Worm (Caenorhabditis elegans) whole organism, L4 larva: ENCODE data around the gene Y57E12AR.1.

Experiments
- F10B5.3 ChIP-seq: sonication (generic microtip); optimal IDR thresholded peaks from 2 replicates; lab custom pipeline; 2016; ENCODE audit warnings: mild to moderate bottlenecking, missing genetic modification characterization, missing compliant biosample characterization
- ceh-62 ChIP-seq: sonication (generic microtip); optimal IDR thresholded peaks from 2 replicates; lab custom pipeline; 2017; ENCODE audit warnings: missing biosample characterization, missing genetic modification characterization
- dmd-6 ChIP-seq: fragments of 200-800 bp; sonication (Bioruptor generic); IDR thresholded peaks from 2 replicates; pipeline ENCODE4 v1.3.6; 2022; ENCODE audit warnings: missing genetic modification reagents, missing genetic modification characterization, missing compliant biosample characterization
- dpl-1 ChIP-seq: fragments of 150-350 bp; optimal IDR thresholded peaks from 2 replicates; lab custom pipeline; 2014; ENCODE audit warnings: missing biosample characterization, missing genetic modification reagents, missing genetic modification characterization
- egl-27 ChIP-seq: sonication (generic microtip); optimal IDR thresholded peaks from 3 replicates; lab custom pipeline; 2017; ENCODE audit warnings: missing biosample characterization, missing genetic modification reagents, missing genetic modification characterization
- fos-1 ChIP-seq: fragments of 150-350 bp; optimal IDR thresholded peaks from 2 replicates; lab custom pipeline; 2014; ENCODE audit warnings: missing biosample characterization, missing genetic modification characterization
- jun-1 ChIP-seq: fragments of 150-350 bp; optimal IDR thresholded peaks from 2 replicates; lab custom pipeline; 2014; ENCODE audit warnings: missing biosample characterization, missing genetic modification reagents, missing genetic modification characterization
- lin-1 ChIP-seq: fragments of 200-800 bp; sonication (Bioruptor generic); IDR thresholded peaks from 2 replicates; pipeline ENCODE4 v1.3.6; 2022; ENCODE audit warnings: missing genetic modification reagents, missing genetic modification characterization, missing compliant biosample characterization
- nhr-237 ChIP-seq: sonication (generic microtip); optimal IDR thresholded peaks from 2 replicates; lab custom pipeline; 2017; ENCODE audit warnings: missing biosample characterization, missing genetic modification characterization
- nhr-25 ChIP-seq: sonication (generic microtip); optimal IDR thresholded peaks from 2 replicates; lab custom pipeline; 2017; ENCODE audit warnings: missing genetic modification characterization, mild to moderate bottlenecking, missing compliant biosample characterization, antibody characterized with exemption, moderate library complexity, borderline replicate concordance; ENCODE audit not compliant: insufficient read depth
- snpc-4 ChIP-seq: fragments of 150-350 bp; optimal IDR thresholded peaks from 2 replicates; lab custom pipeline; 2014; ENCODE audit warnings: missing biosample characterization, missing genetic modification characterization

DNA sequence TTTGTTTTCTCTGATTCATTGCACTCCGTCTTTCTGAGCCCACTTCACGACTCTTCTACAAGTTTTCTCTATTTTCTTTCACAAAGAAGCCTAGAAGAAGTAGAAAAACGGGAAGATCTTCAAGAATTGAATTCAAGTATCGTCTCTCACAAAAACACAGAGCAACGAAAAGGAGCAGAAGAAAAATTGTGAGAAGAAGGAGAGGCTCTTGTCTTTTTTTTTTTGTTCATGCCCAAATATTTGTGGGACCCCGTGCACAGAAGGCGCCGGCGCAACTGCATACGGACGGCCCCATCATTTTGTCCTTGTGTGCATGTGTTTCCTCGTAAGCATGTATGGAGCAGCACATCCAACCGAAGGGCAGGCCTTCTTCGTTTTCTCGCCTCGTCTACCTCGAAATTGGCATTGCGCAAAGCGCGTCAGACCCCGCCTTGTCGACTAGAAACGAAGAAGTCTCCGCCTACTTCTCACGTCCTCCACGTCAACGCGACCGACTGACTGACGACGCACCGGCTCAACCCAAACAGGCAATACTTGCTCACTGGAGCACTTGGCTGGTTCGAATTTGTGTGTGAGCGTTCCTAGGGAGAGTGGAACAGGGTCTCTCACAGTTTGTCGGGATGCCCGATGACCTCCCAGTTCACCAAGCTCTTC lies 41.5 kb upstream of the Y57E12AR.1 start:
- no peak for TF ChIP-seq dpl-1 (GFP tag; lab: Kevin White, UChicago)
- no peak for TF ChIP-seq egl-27
- TF ChIP-seq jun-1 = no peak
- TF ChIP-seq fos-1 (tag; lab: Kevin White, UChicago) = no peak
- TF ChIP-seq ceh-62 (tag; lab: Kevin White, UChicago) = no peak
- no peak for TF ChIP-seq nhr-25 (tag; lab: Kevin White, UChicago)
- no peak for TF ChIP-seq dmd-6 (GFP tag; lab: Robert Waterston, UW)
- no peak for TF ChIP-seq lin-1 (GFP tag; lab: Robert Waterston, UW)
- no peak for TF ChIP-seq nhr-237
- no peak for TF ChIP-seq F10B5.3
- no peak for TF ChIP-seq snpc-4 (tag; lab: Kevin White, UChicago)
